Worm (Caenorhabditis elegans) whole organism, L1 larva: Measurements from ENCODE around the gene H04M03.12.

Experiments used
- ama-1 ChIP-seq: fragments of 150-350 bp; optimal IDR thresholded peaks from 2 replicates; lab custom pipeline; 2014
- blmp-1 ChIP-seq: fragments of 150-350 bp; optimal IDR thresholded peaks from 2 replicates; lab custom pipeline; 2014; ENCODE audit warnings: missing biosample characterization, missing genetic modification characterization
- dpl-1 ChIP-seq, 3 experiments: fragments of 150-350 bp in 2 of 3; sonication (generic microtip) in 1 of 3; optimal IDR thresholded peaks; 2 replicates each; lab custom pipeline; 2014 to 2017; ENCODE audit warnings: missing biosample characterization in 3 of 3, missing genetic modification characterization in 3 of 3, missing genetic modification reagents in 3 of 3
- efl-1 ChIP-seq, 4 experiments: fragments of 150-350 bp; optimal IDR thresholded peaks in 3 of 4; peaks in 1 of 4; 1 replicate in 1 of 4; 2 replicates in 3 of 4; lab custom pipeline; 2014; ENCODE audit warnings: missing biosample characterization in 2 of 4, missing genetic modification characterization in 2 of 4, missing genetic modification reagents in 2 of 4
- efl-3 ChIP-seq: fragments of 200-800 bp; sonication (Bioruptor generic); optimal IDR thresholded peaks from 2 replicates; lab custom pipeline; 2018; ENCODE audit warnings: mild to moderate bottlenecking, missing genetic modification characterization, missing compliant biosample characterization
- elt-3 ChIP-seq, 6 experiments: fragments of 150-350 bp in 1 of 6; sonication (generic microtip); optimal IDR thresholded peaks; 2 replicates each; lab custom pipeline; 2017 to 2018; ENCODE audit warnings: missing biosample characterization in 6 of 6, missing genetic modification characterization in 6 of 6, inconsistent platforms in 1 of 6
- fkh-10 ChIP-seq: sonication (generic microtip); optimal IDR thresholded peaks from 2 replicates; lab custom pipeline; 2017; ENCODE audit warnings: missing biosample characterization, missing genetic modification reagents, missing genetic modification characterization
- lir-3 ChIP-seq: sonication (generic microtip); optimal IDR thresholded peaks from 2 replicates; lab custom pipeline; 2016; ENCODE audit warnings: mild to moderate bottlenecking, missing genetic modification characterization, moderate library complexity, missing compliant biosample characterization; ENCODE audit not compliant: poor library complexity
- mdl-1 ChIP-seq, 2 experiments: fragments of 150-350 bp; optimal IDR thresholded peaks; 2 replicates each; lab custom pipeline; 2014 to 2017; ENCODE audit warnings: missing biosample characterization in 2 of 2, missing genetic modification characterization in 2 of 2, inconsistent platforms in 1 of 2
- tbx-2 ChIP-seq: sonication (generic microtip); optimal IDR thresholded peaks from 2 replicates; lab custom pipeline; 2016; ENCODE audit warnings: missing genetic modification characterization, missing compliant biosample characterization

- TF ChIP-seq tbx-2 (tag; lab: Kevin White, UChicago): no peak
- no peak for TF ChIP-seq blmp-1
- no peak for TF ChIP-seq elt-3 (tag; optimal IDR thresholded peaks at IDR 0.05; lab: Kevin White, UChicago)
- TF ChIP-seq fkh-10 (GFP tag; lab: Kevin White, UChicago): no peak
- no peak for TF ChIP-seq dpl-1 (GFP tag; optimal IDR thresholded peaks at IDR 0.05; lab: Kevin White, UChicago)
- TF ChIP-seq efl-3 (GFP tag; lab: Kevin White, UChicago): no peak
- TF ChIP-seq mdl-1 (tag; optimal IDR thresholded peaks at IDR 0.05; lab: Kevin White, UChicago): no peak
- no peak for TF ChIP-seq ama-1 (lab: Kevin White, UChicago)
- TF ChIP-seq lir-3 (tag; lab: Kevin White, UChicago): no peak
- TF ChIP-seq efl-1 (optimal IDR thresholded peaks at IDR 0.05; lab: Kevin White, UChicago): no peak
- TF ChIP-seq efl-1 (GFP tag; optimal IDR thresholded peaks at IDR 0.05 in 1 of 2; lab: Kevin White, UChicago): no peak
Measured at ce11 chrIV:5902730-5903129, 425 bp downstream of the H04M03.12 start.
